Worm (Caenorhabditis elegans) whole organism, late embryonic: ENCODE data around the gene aat-1.

Source experiments
- ceh-22 ChIP-seq: sonication (generic microtip); optimal IDR thresholded peaks from 2 replicates; lab custom pipeline; 2017; ENCODE audit warnings: missing biosample characterization, missing genetic modification characterization
- elt-2 ChIP-seq: sonication (generic microtip); optimal IDR thresholded peaks from 2 replicates; lab custom pipeline; 2016; ENCODE audit warnings: missing genetic modification reagents, missing genetic modification characterization, missing compliant biosample characterization
- nhr-11 ChIP-seq: fragments of 150-350 bp; optimal IDR thresholded peaks from 2 replicates; lab custom pipeline; 2014; ENCODE audit warnings: missing biosample characterization, missing genetic modification characterization
- sox-4 ChIP-seq: sonication (generic microtip); optimal IDR thresholded peaks from 2 replicates; lab custom pipeline; 2017; ENCODE audit warnings: mild to moderate bottlenecking, missing genetic modification characterization, inconsistent platforms, missing compliant biosample characterization

DNA sequence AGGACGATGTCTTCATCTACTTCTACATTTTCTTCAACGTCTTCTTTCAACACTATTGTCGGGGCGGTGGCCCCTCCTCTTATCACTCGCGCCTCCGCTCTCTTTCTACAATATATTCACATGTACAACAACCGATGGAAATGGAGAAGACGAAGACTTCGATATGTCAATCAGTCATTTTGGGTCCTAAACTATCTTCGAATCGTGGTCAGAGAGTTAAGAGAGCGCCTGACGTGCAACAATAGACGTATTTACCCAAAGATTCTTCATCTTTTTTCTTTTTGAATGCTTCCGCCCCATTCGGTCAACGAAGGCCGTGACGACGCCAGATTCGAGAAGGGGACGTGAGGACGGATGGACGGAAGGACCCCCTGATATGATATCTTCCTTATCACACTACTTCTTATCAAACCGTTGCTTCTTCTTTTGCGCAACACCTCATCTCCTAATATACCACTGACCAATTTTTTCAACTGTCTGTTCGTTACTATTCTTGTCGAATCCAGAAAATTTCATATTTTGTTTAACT lies 31.5 kb upstream of the aat-1 start:
- TF ChIP-seq nhr-11 (tag; lab: Kevin White, UChicago) (no peak), elt-2 (no peak), ceh-22 (tag; lab: Kevin White, UChicago) (no peak), sox-4 (no peak)
